Worm (Caenorhabditis elegans): ENCODE data around the gene lin-14.

The lin-14 gene

ce11 chrX:11509547-11509946 lies 44.2 kb downstream of the lin-14 start:
- peak; percentile 56 for TF ChIP-seq elt-2 (tag; optimal IDR thresholded peaks at IDR 0.05)
- TF ChIP-seq fax-1 (tag; optimal IDR thresholded peaks at IDR 0.05), result no peak

ce11 chrX:11511231-11511630 lies 45.9 kb downstream of the lin-14 start, which contains the start of gene ccdc-149:
Gene ccdc-149, minus strand, starts transcription at chrX:11511451.
- TF ChIP-seq pha-4 (tag; optimal IDR thresholded peaks at IDR 0.05) (no peak), ceh-48 (tag; optimal IDR thresholded peaks at IDR 0.05) (peak; percentile 69), ceh-2 (tag; optimal IDR thresholded peaks at IDR 0.05) (no peak), hlh-30 (tag; optimal IDR thresholded peaks at IDR 0.05; ENCODE audit: insufficient read depth) (no peak)

ce11 chrX:11515381-11515780 lies 50.0 kb downstream of the lin-14 start:
- TF ChIP-seq sdc-2 (tag; optimal IDR thresholded peaks at IDR 0.05) (no peak), che-1 (tag; optimal IDR thresholded peaks at IDR 0.05) (no peak), hlh-15 (tag; optimal IDR thresholded peaks at IDR 0.05) (no peak), elt-2 (tag; optimal IDR thresholded peaks at IDR 0.05) (peak; percentile 61), tbx-7 (tag; optimal IDR thresholded peaks at IDR 0.05) (no peak), pha-2 (tag; optimal IDR thresholded peaks at IDR 0.05) (no peak)

ce11 chrX:11517433-11517832 lies 52.1 kb downstream of the lin-14 start:
- TF ChIP-seq nfya-1 (tag; optimal IDR thresholded peaks at IDR 0.05), result no peak
- no peak for TF ChIP-seq nhr-232 (tag; optimal IDR thresholded peaks at IDR 0.05)
- no peak for TF ChIP-seq ceh-9 (tag; optimal IDR thresholded peaks at IDR 0.05)
- no peak for TF ChIP-seq dve-1 (tag; optimal IDR thresholded peaks at IDR 0.05)
- no peak for TF ChIP-seq elt-2 (tag; optimal IDR thresholded peaks at IDR 0.05)
- TF ChIP-seq unc-86 (tag; optimal IDR thresholded peaks at IDR 0.05), result no peak
- no peak for TF ChIP-seq pha-4 (tag; optimal IDR thresholded peaks at IDR 0.05)
- no peak for TF ChIP-seq elt-4 (tag; optimal IDR thresholded peaks at IDR 0.05)

ce11 chrX:11518415-11518814 lies 53.1 kb downstream of the lin-14 start:
- TF ChIP-seq dmd-4 (tag; optimal IDR thresholded peaks at IDR 0.05; ENCODE audit: borderline replicate concordance) (no peak), ceh-6 (GFP tag; optimal IDR thresholded peaks at IDR 0.05) (no peak), hlh-8 (tag; optimal IDR thresholded peaks at IDR 0.05) (no peak), ceh-30 (tag; optimal IDR thresholded peaks at IDR 0.05) (no peak), ceh-24 (tag; optimal IDR thresholded peaks at IDR 0.05) (no peak), ceh-18 (tag; optimal IDR thresholded peaks at IDR 0.05) (no peak), elt-2 (tag; optimal IDR thresholded peaks at IDR 0.05) (no peak), F13H6.1 (tag; optimal IDR thresholded peaks at IDR 0.05) (no peak), ceh-34 (tag; optimal IDR thresholded peaks at IDR 0.05) (no peak), npax-4 (tag; optimal IDR thresholded peaks at IDR 0.05) (no peak), madf-2 (tag; optimal IDR thresholded peaks at IDR 0.05) (no peak), ceh-19 (GFP tag; optimal IDR thresholded peaks at IDR 0.05) (no peak), hlh-13 (GFP tag; optimal IDR thresholded peaks at IDR 0.05) (no peak), fkh-6 (tag; optimal IDR thresholded peaks at IDR 0.05) (no peak), nhr-11 (tag; optimal IDR thresholded peaks at IDR 0.05) (no peak), ceh-48 (tag; optimal IDR thresholded peaks at IDR 0.05) (no peak), gmeb-2 (tag; optimal IDR thresholded peaks at IDR 0.05) (no peak)

- peak; percentile 33 for TF ChIP-seq elt-2 (tag; optimal IDR thresholded peaks at IDR 0.05)
- TF ChIP-seq ceh-30 (tag; optimal IDR thresholded peaks at IDR 0.05), result no peak
- no peak for TF ChIP-seq eyg-1 (tag; optimal IDR thresholded peaks at IDR 0.05)
- no peak for TF ChIP-seq sox-4 (tag; optimal IDR thresholded peaks at IDR 0.05)
- no peak for TF ChIP-seq rnt-1 (tag; optimal IDR thresholded peaks at IDR 0.05)
- TF ChIP-seq C38D4.7 (GFP tag; optimal IDR thresholded peaks at IDR 0.05), result no peak
These were observed 53.7 kb downstream of the lin-14 start, which contains the start of gene hpo-34 for ce11 chrX:11519016-11519509. Gene hpo-34, minus strand, starts transcription at chrX:11519066.
